Worm (Caenorhabditis elegans): ENCODE data around the gene sdz-11.

Gene sdz-11

DNA sequence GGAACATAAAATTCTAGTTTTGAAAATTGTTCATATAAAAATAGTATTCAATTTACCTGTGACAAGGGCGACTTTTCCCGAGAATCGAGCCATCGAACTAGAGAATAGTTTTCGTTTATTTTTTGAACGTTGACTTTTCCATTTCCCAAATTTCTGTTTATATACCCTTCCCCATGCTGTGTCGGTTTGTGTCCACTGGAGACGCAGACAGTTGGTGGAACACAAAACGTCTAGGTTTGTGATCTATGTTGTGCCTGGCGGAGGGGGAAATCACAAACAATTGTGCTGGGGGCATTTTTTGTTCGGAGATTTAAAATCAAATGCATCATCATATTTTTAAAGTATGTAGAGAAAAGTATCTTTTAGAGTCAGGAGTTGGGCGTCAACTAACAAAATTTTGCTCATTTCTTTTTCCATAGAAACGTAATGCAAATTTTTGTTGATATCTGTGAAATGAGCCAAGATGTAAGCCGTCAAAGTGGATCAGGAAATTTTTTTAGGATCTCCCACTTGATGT lies 8.3 kb downstream of the sdz-11 start, which contains the start of gene nta-1:
TSS of gene nta-1 (minus strand) at position 131 of the 517 bp plus-strand sequence.
- TF ChIP-seq C38D4.7 (GFP tag; optimal IDR thresholded peaks at IDR 0.05) = no peak
- no peak for TF ChIP-seq ceh-22 (tag; optimal IDR thresholded peaks at IDR 0.05)
- TF ChIP-seq pros-1 (tag; optimal IDR thresholded peaks at IDR 0.05) = no peak
- no peak for TF ChIP-seq hlh-15 (tag; optimal IDR thresholded peaks at IDR 0.05)
- no peak for TF ChIP-seq dmd-4 (tag; optimal IDR thresholded peaks at IDR 0.05; ENCODE audit: borderline replicate concordance)
- TF ChIP-seq ceh-24 (tag; optimal IDR thresholded peaks at IDR 0.05) = no peak
- TF ChIP-seq gmeb-2 (tag; optimal IDR thresholded peaks at IDR 0.05) = no peak
- no peak for TF ChIP-seq elt-4 (tag; optimal IDR thresholded peaks at IDR 0.05)
- no peak for TF ChIP-seq hlh-8 (tag; optimal IDR thresholded peaks at IDR 0.05)
- TF ChIP-seq fax-1 (tag; optimal IDR thresholded peaks at IDR 0.05) = no peak
- TF ChIP-seq lin-11 (tag; optimal IDR thresholded peaks at IDR 0.05) = no peak
- no peak for TF ChIP-seq syd-9 (tag; optimal IDR thresholded peaks at IDR 0.05)
- TF ChIP-seq hlh-6 (tag; optimal IDR thresholded peaks at IDR 0.05) = no peak

DNA sequence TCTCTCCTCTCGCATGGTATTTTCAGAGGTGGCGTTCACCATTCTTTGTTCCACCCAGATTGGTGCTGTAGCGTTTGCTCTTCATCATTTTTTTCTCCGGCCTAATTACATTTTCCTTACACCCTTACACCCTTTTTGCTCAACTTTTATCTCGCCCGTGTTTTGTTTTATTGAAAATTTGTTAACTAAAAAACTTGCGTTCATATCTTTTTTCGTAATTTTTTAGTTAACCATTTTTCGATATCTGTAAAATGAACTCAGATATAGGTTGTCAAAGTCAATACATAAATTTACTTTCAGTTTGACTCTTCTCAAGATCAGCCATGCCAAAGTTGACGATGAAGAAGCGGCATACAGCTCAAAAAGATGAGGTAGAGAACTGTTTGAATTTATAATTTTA lies 10.5 kb downstream of the sdz-11 start, which contains the start of gene F12E12.1:
TSS of gene F12E12.1 (plus strand) at position 301 of the 400 bp plus-strand sequence.
- TF ChIP-seq pha-4 (tag; optimal IDR thresholded peaks at IDR 0.05) (no peak), unc-3 (GFP tag; conservative IDR thresholded peaks at IDR 0.05) (no peak), unc-3 (tag; optimal IDR thresholded peaks at IDR 0.05) (no peak), che-1 (tag; optimal IDR thresholded peaks at IDR 0.05) (no peak), nhr-11 (tag; optimal IDR thresholded peaks at IDR 0.05) (no peak), ref-2 (tag; optimal IDR thresholded peaks at IDR 0.05) (no peak), pha-2 (tag; optimal IDR thresholded peaks at IDR 0.05) (no peak), sdc-2 (tag; optimal IDR thresholded peaks at IDR 0.05) (no peak), ceh-19 (GFP tag; optimal IDR thresholded peaks at IDR 0.05) (no peak)

DNA sequence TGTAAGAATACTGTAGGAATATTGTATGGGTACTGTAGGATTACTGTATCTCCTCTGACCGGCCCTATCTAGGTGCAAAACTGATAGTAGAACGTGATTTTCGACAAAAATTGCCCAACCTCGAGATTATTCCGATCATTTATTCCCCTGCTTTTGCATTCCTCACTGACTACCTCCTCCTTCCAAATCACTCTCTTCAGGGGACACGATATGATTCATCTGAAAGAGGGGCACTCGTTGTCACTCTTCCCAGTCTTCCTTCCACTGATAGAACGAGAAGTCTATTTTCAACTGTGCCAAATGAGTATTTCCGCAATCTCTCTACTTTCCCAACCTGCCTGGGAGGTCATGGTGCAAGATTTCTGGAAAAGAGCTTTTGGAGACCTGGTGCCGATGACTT lies 12.4 kb downstream of the sdz-11 start, which contains the start of gene F12E12.2:
TSS of gene F12E12.2 (plus strand) at position 301 of the 400 bp plus-strand sequence.
- TF ChIP-seq C08G9.2 (tag; optimal IDR thresholded peaks at IDR 0.05) = no peak
- TF ChIP-seq Y22D7AL.16 (tag; optimal IDR thresholded peaks at IDR 0.05) = no peak
- no peak for TF ChIP-seq ceh-6 (GFP tag; optimal IDR thresholded peaks at IDR 0.05)
- no peak for TF ChIP-seq ceh-2 (tag; optimal IDR thresholded peaks at IDR 0.05)
- TF ChIP-seq odd-2 (tag; optimal IDR thresholded peaks at IDR 0.05) = no peak
- TF ChIP-seq zip-5 (tag; optimal IDR thresholded peaks at IDR 0.05) = no peak
- TF ChIP-seq K02D7.2 (tag; optimal IDR thresholded peaks at IDR 0.05) = no peak
- no peak for TF ChIP-seq T23F11.4 (GFP tag; optimal IDR thresholded peaks at IDR 0.05)
- no peak for TF ChIP-seq F13H6.1 (tag; optimal IDR thresholded peaks at IDR 0.05)
- TF ChIP-seq ceh-18 (tag; optimal IDR thresholded peaks at IDR 0.05) = no peak
- no peak for TF ChIP-seq lin-11 (tag; optimal IDR thresholded peaks at IDR 0.05)
- no peak for TF ChIP-seq ama-1 (optimal IDR thresholded peaks at IDR 0.05)
- no peak for TF ChIP-seq ceh-24 (tag; optimal IDR thresholded peaks at IDR 0.05)
- no peak for TF ChIP-seq mec-3 (tag; optimal IDR thresholded peaks at IDR 0.05; ENCODE audit: borderline replicate concordance)
- no peak for TF ChIP-seq ahr-1 (tag; optimal IDR thresholded peaks at IDR 0.05)

DNA sequence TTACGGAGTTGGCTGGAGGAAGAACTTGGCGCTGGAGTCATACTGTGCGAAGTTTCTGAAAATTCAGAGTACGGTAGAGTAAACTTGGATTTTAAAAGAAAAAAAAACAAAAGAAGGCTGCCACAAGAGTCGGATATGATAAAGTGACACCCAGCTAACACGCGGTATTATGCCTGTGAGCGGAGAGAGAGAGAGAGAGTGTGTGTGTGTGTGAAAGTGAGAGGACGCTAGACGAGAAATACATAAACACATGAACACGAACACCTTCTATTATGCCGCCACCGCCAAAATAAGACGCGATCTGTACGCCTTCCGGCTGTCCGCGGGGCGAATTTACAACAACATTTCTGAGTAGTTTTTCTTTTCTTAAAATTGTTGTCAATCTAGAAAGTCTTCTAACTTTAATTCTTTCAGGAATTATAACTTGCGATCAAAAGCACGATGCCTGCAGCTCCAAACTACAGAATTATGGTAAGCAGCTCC lies 15.2 kb downstream of the sdz-11 start, which contains the start of gene F12E12.6:
TSS of gene F12E12.6 (minus strand) at position 51 of the 483 bp plus-strand sequence.
- TF ChIP-seq ref-2 (tag; optimal IDR thresholded peaks at IDR 0.05) (no peak), dve-1 (tag; optimal IDR thresholded peaks at IDR 0.05) (no peak), ama-1 (optimal IDR thresholded peaks at IDR 0.05) (no peak), hlh-15 (tag; optimal IDR thresholded peaks at IDR 0.05) (no peak), nhr-11 (tag; optimal IDR thresholded peaks at IDR 0.05) (no peak), fkh-6 (tag; optimal IDR thresholded peaks at IDR 0.05) (no peak), F13H6.1 (tag; optimal IDR thresholded peaks at IDR 0.05) (no peak), T23F11.4 (GFP tag; optimal IDR thresholded peaks at IDR 0.05) (no peak), rnt-1 (tag; optimal IDR thresholded peaks at IDR 0.05) (no peak), tbx-7 (tag; optimal IDR thresholded peaks at IDR 0.05) (no peak), pros-1 (tag; optimal IDR thresholded peaks at IDR 0.05) (no peak), ceh-45 (GFP tag; IDR thresholded peaks at IDR 0.05) (no peak), ttx-3 (tag; optimal IDR thresholded peaks at IDR 0.05) (no peak), zip-5 (tag; optimal IDR thresholded peaks at IDR 0.05) (no peak), ceh-14 (tag; optimal IDR thresholded peaks at IDR 0.05) (no peak)

All from whole organism, late embryonic.